Fruit fly (Drosophila melanogaster) whole organism, embryonic: ENCODE data around the gene CG32551.

ENCODE experiments used
- CG12219 ChIP-seq: fragments of 200-800 bp; sonication (Bioruptor generic); optimal IDR thresholded peaks from 3 replicates; lab custom pipeline; 2018; ENCODE audit warnings: missing biosample characterization, mild to moderate bottlenecking, missing genetic modification characterization
- CG1602 ChIP-seq: fragments of 200-800 bp; sonication (Bioruptor generic); optimal IDR thresholded peaks from 3 replicates; lab custom pipeline; 2016; ENCODE audit warnings: missing biosample characterization, missing genetic modification characterization
- CG30020 ChIP-seq: fragments of 200-800 bp; optimal IDR thresholded peaks from 2 replicates; lab custom pipeline; 2019; ENCODE audit warnings: missing biosample characterization, mild to moderate bottlenecking, missing genetic modification characterization, moderate library complexity
- CG31441 ChIP-seq: fragments of 200-800 bp; sonication (Bioruptor generic); IDR thresholded peaks from 2 replicates; pipeline ENCODE4 v1.3.6; 2022; ENCODE audit warnings: missing biosample characterization, missing genetic modification characterization
- CG7963 ChIP-seq: fragments of 200-800 bp; sonication (Bioruptor generic); IDR thresholded peaks from 3 replicates; pipeline ENCODE4 v1.3.6; 2022; ENCODE audit warnings: missing biosample characterization, missing genetic modification characterization; ENCODE audit not compliant: partially characterized antibody
- CG8281 ChIP-seq: fragments of 200-800 bp; sonication (Bioruptor generic); optimal IDR thresholded peaks from 2 replicates; lab custom pipeline; 2018; ENCODE audit warnings: missing biosample characterization, mild to moderate bottlenecking, missing genetic modification characterization, moderate library complexity
- dm ChIP-seq: fragments of 200-800 bp; sonication (Bioruptor generic); optimal IDR thresholded peaks from 3 replicates; lab custom pipeline; 2016; ENCODE audit warnings: missing biosample characterization, missing genetic modification characterization
- fd64A ChIP-seq: fragments of 200-800 bp; sonication (Bioruptor generic); optimal IDR thresholded peaks from 3 replicates; lab custom pipeline; 2018; ENCODE audit warnings: missing biosample characterization, mild to moderate bottlenecking, missing genetic modification characterization
- h ChIP-seq: fragments of >200 bp; optimal IDR thresholded peaks from 2 replicates; lab custom pipeline; 2017
- mirr ChIP-seq: fragments of 200-800 bp; sonication (Bioruptor generic); optimal IDR thresholded peaks from 3 replicates; lab custom pipeline; 2018; ENCODE audit warnings: missing biosample characterization, mild to moderate bottlenecking, missing genetic modification characterization
- slp2 ChIP-seq: fragments of 200-800 bp; sonication (Bioruptor generic); optimal IDR thresholded peaks from 2 replicates; lab custom pipeline; 2016; ENCODE audit warnings: missing biosample characterization, missing genetic modification characterization

DNA sequence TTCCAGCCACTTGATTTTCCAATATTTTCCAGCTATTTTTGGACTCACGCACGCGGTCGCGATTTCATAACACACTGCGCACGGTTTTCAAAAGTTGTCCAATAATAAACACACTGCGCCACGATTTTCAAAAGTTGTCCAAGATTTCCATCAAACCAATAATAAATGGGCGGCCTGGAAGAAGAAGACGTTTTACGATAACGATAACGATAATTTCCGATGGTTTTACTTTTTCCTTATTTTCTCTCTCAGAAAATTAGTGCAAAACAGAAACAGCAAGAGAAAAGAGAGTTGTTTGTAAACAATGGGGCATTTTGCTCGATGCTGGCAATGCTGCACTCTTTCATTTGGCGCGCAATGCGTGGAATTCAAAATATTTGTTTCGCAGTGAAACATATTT is 28.7 kb upstream of the CG32551 start, which contains the start of gene Nt5b:
- no peak for TF ChIP-seq h
- no peak for TF ChIP-seq fd64A
- TF ChIP-seq dm (GFP tag; lab: Kevin White, UChicago), result no peak
- TF ChIP-seq CG31441 (GFP tag; lab: Robert Waterston, UW), result no peak
- TF ChIP-seq slp2 (GFP tag; lab: Kevin White, UChicago), result no peak
- TF ChIP-seq CG30020 (tag; lab: Kevin White, UChicago), result no peak
- TF ChIP-seq mirr (GFP tag; lab: Kevin White, UChicago), result no peak
- no peak for TF ChIP-seq CG8281 (tag; lab: Kevin White, UChicago)
- no peak for TF ChIP-seq CG12219 (GFP tag; lab: Kevin White, UChicago)
- TF ChIP-seq CG7963 (GFP tag; lab: Robert Waterston, UW), result no peak
- TF ChIP-seq CG1602 (GFP tag; lab: Kevin White, UChicago), result no peak
